Worm (Caenorhabditis elegans) whole organism, late embryonic: ENCODE data around the gene str-221.

Experiments
- ceh-34 ChIP-seq: sonication (generic microtip); optimal IDR thresholded peaks from 2 replicates; lab custom pipeline; 2016; ENCODE audit warnings: mild to moderate bottlenecking, missing genetic modification characterization, missing compliant biosample characterization
- ceh-6 ChIP-seq: fragments of 200-800 bp; sonication (Bioruptor generic); optimal IDR thresholded peaks from 2 replicates; lab custom pipeline; 2018; ENCODE audit warnings: mild to moderate bottlenecking, missing genetic modification characterization, missing compliant biosample characterization
- dve-1 ChIP-seq: sonication (generic microtip); optimal IDR thresholded peaks from 2 replicates; lab custom pipeline; 2017; ENCODE audit warnings: antibody characterized with exemption, mild to moderate bottlenecking, missing genetic modification characterization, missing compliant biosample characterization
- hlh-13 ChIP-seq: fragments of 200-800 bp; sonication (Bioruptor generic); optimal IDR thresholded peaks from 2 replicates; lab custom pipeline; 2018; ENCODE audit warnings: mild to moderate bottlenecking, missing genetic modification characterization, missing compliant biosample characterization
- nfya-1 ChIP-seq: sonication (generic microtip); optimal IDR thresholded peaks from 2 replicates; lab custom pipeline; 2017; ENCODE audit warnings: missing genetic modification characterization, mild to moderate bottlenecking, missing compliant biosample characterization, antibody characterized with exemption, moderate library complexity
- pha-4 ChIP-seq: fragments of 150-350 bp; optimal IDR thresholded peaks from 2 replicates; lab custom pipeline; 2018; ENCODE audit warnings: missing biosample characterization, missing genetic modification reagents, missing genetic modification characterization
- sdc-2 ChIP-seq: sonication (generic microtip); optimal IDR thresholded peaks from 2 replicates; lab custom pipeline; 2016; ENCODE audit warnings: missing genotype, missing genetic modification characterization, missing compliant biosample characterization
- tbx-7 ChIP-seq: sonication (generic microtip); optimal IDR thresholded peaks from 2 replicates; lab custom pipeline; 2016; ENCODE audit warnings: missing genotype, missing genetic modification characterization, missing compliant biosample characterization
- unc-3 ChIP-seq, 2 experiments: fragments of 200-800 bp in 1 of 2; sonication (Bioruptor generic) in 1 of 2; sonication (generic microtip) in 1 of 2; conservative IDR thresholded peaks in 1 of 2; optimal IDR thresholded peaks in 1 of 2; 2 replicates each; pipeline versions ENCODE4 v1.3.6 to Lab custom; 2016 to 2022; ENCODE audit warnings: missing compliant biosample characterization in 2 of 2, missing genetic modification characterization in 2 of 2, missing genetic modification reagents in 1 of 2

ce11 chrV:1614726-1615125, 25.4 kb upstream of the str-221 start, which contains the start of gene srbc-41:
- TF ChIP-seq unc-3 (GFP tag; conservative IDR thresholded peaks at IDR 0.05; lab: Robert Waterston, UW): no peak
- no peak for TF ChIP-seq unc-3 (tag; optimal IDR thresholded peaks at IDR 0.05; lab: Kevin White, UChicago)
- TF ChIP-seq ceh-6 (GFP tag; lab: Kevin White, UChicago): no peak
- TF ChIP-seq tbx-7 (tag; lab: Kevin White, UChicago): no peak
- TF ChIP-seq nfya-1 (tag; lab: Kevin White, UChicago): no peak
- TF ChIP-seq ceh-34 (tag; lab: Kevin White, UChicago): no peak
- no peak for TF ChIP-seq sdc-2 (tag; lab: Kevin White, UChicago)
- TF ChIP-seq pha-4 (tag; lab: Kevin White, UChicago): no peak
- no peak for TF ChIP-seq hlh-13
- TF ChIP-seq dve-1: no peak
